Fruit fly (Drosophila melanogaster): Measurements from ENCODE around the gene Cyp313a3.

Gene Cyp313a3

DNA sequence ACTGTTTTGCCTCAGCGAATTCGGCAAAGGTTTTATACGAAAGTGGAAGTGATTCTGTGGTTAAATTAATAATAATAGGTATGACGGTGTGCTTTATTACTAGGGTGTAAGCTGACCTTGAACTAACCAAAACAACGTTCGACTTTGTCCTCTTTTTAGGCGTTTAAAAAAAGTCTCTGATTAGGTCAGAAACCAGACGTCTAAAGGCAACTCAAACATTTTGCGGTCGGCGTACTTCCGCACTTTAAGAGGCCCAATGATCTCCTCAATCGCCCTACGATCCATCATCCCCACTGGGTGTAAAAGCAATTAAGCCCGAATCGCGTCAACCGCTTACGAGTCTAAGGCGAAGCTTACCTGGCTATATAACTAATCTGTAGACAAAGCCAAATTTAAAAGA, at the start of gene Cyp313a3:
Gene Cyp313a3, minus strand, starts transcription at position 101 of the 400 bp plus-strand sequence.
- TF ChIP-seq CG8159 (tag; optimal IDR thresholded peaks at IDR 0.05) (no peak), Pif1A (GFP tag; optimal IDR thresholded peaks at IDR 0.05) (no peak), fd96Ca (GFP tag; IDR thresholded peaks at IDR 0.05) (no peak), D1 (tag; optimal IDR thresholded peaks at IDR 0.05) (no peak), CG4496 (GFP tag; IDR thresholded peaks at IDR 0.05) (no peak), Pif1B (GFP tag; optimal IDR thresholded peaks at IDR 0.05) (no peak), rn (GFP tag; IDR thresholded peaks at IDR 0.05) (no peak), Ets98B (GFP tag; IDR thresholded peaks at IDR 0.05) (no peak), Snoo (tag; optimal IDR thresholded peaks at IDR 0.05) (no peak), EcR (GFP tag; optimal IDR thresholded peaks at IDR 0.05) (no peak), CG15710 (tag; optimal IDR thresholded peaks at IDR 0.05) (no peak), CG14655 (GFP tag; optimal IDR thresholded peaks at IDR 0.05) (no peak), CG9948 (tag; optimal IDR thresholded peaks at IDR 0.05) (no peak)

dm6 chr3R:12285589-12285988, 46.5 kb upstream of the Cyp313a3 start:
- TF ChIP-seq CG4496 (GFP tag; IDR thresholded peaks at IDR 0.05) = no peak
- no peak for TF ChIP-seq CG15710 (tag; optimal IDR thresholded peaks at IDR 0.05)
- TF ChIP-seq Snoo (tag; optimal IDR thresholded peaks at IDR 0.05) = no peak
- TF ChIP-seq Ets98B (GFP tag; IDR thresholded peaks at IDR 0.05) = no peak
- no peak for TF ChIP-seq CG13204 (GFP tag; optimal IDR thresholded peaks at IDR 0.05)
- no peak for TF ChIP-seq CG14655 (GFP tag; optimal IDR thresholded peaks at IDR 0.05)
- no peak for TF ChIP-seq Pif1B (GFP tag; optimal IDR thresholded peaks at IDR 0.05)
- no peak for TF ChIP-seq EcR (GFP tag; optimal IDR thresholded peaks at IDR 0.05)
- no peak for TF ChIP-seq CG8159 (tag; optimal IDR thresholded peaks at IDR 0.05)
- TF ChIP-seq CG9948 (tag; optimal IDR thresholded peaks at IDR 0.05) = no peak
- no peak for TF ChIP-seq CG17806 (tag; optimal IDR thresholded peaks at IDR 0.05)
- no peak for TF ChIP-seq CG32121 (GFP tag; IDR thresholded peaks at IDR 0.05)
- no peak for TF ChIP-seq rn (GFP tag; IDR thresholded peaks at IDR 0.05)
- TF ChIP-seq CG12605 (GFP tag; IDR thresholded peaks at IDR 0.05) = no peak
- TF ChIP-seq CG10348 (GFP tag; IDR thresholded peaks at IDR 0.05) = no peak
- TF ChIP-seq CG8301 (tag; optimal IDR thresholded peaks at IDR 0.05) = no peak
- TF ChIP-seq gl (tag; optimal IDR thresholded peaks at IDR 0.05) = no peak
- no peak for TF ChIP-seq CG34367 (tag; optimal IDR thresholded peaks at IDR 0.05)
- TF ChIP-seq fd96Ca (GFP tag; IDR thresholded peaks at IDR 0.05) = no peak

dm6 chr3R:12280729-12281342, 41.8 kb upstream of the Cyp313a3 start:
- peak; percentile 25; the same call in 1 of the 2 replicates for TF ChIP-seq Ets98B (GFP tag; IDR thresholded peaks at IDR 0.05)
- peak; percentile 47; the same call in 1 of the 2 replicates for TF ChIP-seq CG12605 (GFP tag; IDR thresholded peaks at IDR 0.05)
- TF ChIP-seq CG8159 (tag; optimal IDR thresholded peaks at IDR 0.05) = no peak
- no peak for TF ChIP-seq Pif1B (GFP tag; optimal IDR thresholded peaks at IDR 0.05)
- TF ChIP-seq CG14655 (GFP tag; optimal IDR thresholded peaks at IDR 0.05) = no peak
- no peak for TF ChIP-seq CG34367 (tag; optimal IDR thresholded peaks at IDR 0.05)
- TF ChIP-seq CG15710 (tag; optimal IDR thresholded peaks at IDR 0.05) = no peak
- no peak for TF ChIP-seq CG17806 (tag; optimal IDR thresholded peaks at IDR 0.05)
- no peak for TF ChIP-seq Snoo (tag; optimal IDR thresholded peaks at IDR 0.05)
- peak; percentile 61 for TF ChIP-seq CG32121 (GFP tag; IDR thresholded peaks at IDR 0.05)
- no peak for TF ChIP-seq CG8301 (tag; optimal IDR thresholded peaks at IDR 0.05)
- no peak; the same call in 1 of the 3 replicates for TF ChIP-seq CG4496 (GFP tag; IDR thresholded peaks at IDR 0.05)
- TF ChIP-seq D1 (tag; optimal IDR thresholded peaks at IDR 0.05) = no peak
- TF ChIP-seq gl (tag; optimal IDR thresholded peaks at IDR 0.05) = no peak
- no peak for TF ChIP-seq Pif1A (GFP tag; optimal IDR thresholded peaks at IDR 0.05)
- TF ChIP-seq EcR (GFP tag; optimal IDR thresholded peaks at IDR 0.05) = peak; percentile 92
- TF ChIP-seq CG9948 (tag; optimal IDR thresholded peaks at IDR 0.05) = no peak
- TF ChIP-seq CG10348 (GFP tag; IDR thresholded peaks at IDR 0.05) = no peak
- TF ChIP-seq fd96Ca (GFP tag; IDR thresholded peaks at IDR 0.05) = no peak; the same call in 2 of the 3 replicates
- TF ChIP-seq CG13204 (GFP tag; optimal IDR thresholded peaks at IDR 0.05) = peak; percentile 42

DNA sequence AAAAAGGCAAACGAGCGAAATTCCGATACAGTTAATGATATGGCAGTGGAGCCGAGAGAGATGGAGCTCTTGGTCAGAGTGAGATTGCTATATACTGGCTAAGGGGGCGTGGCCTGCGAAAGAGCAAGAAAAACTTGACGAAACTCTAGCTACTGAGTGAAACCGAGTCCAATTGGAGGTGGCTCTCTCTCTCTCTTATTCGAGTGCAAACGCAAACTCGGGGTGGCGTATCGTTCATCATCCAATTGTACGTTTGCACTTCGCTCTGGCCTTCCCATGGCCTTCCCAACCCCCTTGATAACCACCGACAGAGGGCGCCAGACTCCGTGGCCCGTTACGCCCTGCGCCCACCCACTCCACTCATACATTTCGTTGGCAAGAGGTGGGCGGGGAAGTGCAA, 40.0 kb upstream of the Cyp313a3 start:
- TF ChIP-seq EcR (GFP tag; optimal IDR thresholded peaks at IDR 0.05) = peak; percentile 20
- TF ChIP-seq D1 (tag; optimal IDR thresholded peaks at IDR 0.05) = no peak
- TF ChIP-seq CG13204 (GFP tag; optimal IDR thresholded peaks at IDR 0.05) = peak; percentile 3

DNA sequence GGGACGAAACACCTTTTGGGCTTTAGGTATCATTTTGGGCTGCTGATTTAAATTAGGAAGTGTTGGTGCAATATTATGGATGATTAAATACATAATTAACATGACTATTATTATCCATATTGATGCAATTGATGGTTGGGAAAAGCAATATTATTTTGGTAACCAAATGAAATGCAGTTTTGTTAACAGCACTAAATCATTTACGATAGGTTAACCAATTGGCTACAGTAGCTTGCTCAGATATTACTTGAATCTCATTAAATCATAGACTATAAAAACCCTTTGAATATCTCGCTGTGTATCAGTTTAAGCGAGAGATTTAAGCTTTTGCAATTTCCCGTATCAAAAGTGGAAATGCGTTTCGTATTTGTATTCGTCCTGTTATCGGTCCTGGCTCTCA, 33.8 kb upstream of the Cyp313a3 start, which contains the start of gene Sfp87B:
Gene Sfp87B, plus strand, starts transcription at position 301 of the 400 bp plus-strand sequence.
- TF ChIP-seq CG34367 (tag; optimal IDR thresholded peaks at IDR 0.05) = no peak
- TF ChIP-seq Ets98B (GFP tag; IDR thresholded peaks at IDR 0.05) = no peak
- no peak for TF ChIP-seq CG12605 (GFP tag; IDR thresholded peaks at IDR 0.05)
- TF ChIP-seq CG32121 (GFP tag; IDR thresholded peaks at IDR 0.05) = no peak
- TF ChIP-seq CG13204 (GFP tag; optimal IDR thresholded peaks at IDR 0.05) = no peak
- no peak for TF ChIP-seq CG15710 (tag; optimal IDR thresholded peaks at IDR 0.05)
- no peak for TF ChIP-seq CG8301 (tag; optimal IDR thresholded peaks at IDR 0.05)

- TF ChIP-seq Pif1A (GFP tag; optimal IDR thresholded peaks at IDR 0.05) = no peak
- TF ChIP-seq CG34367 (tag; optimal IDR thresholded peaks at IDR 0.05) = no peak
- no peak for TF ChIP-seq CG12605 (GFP tag; IDR thresholded peaks at IDR 0.05)
- TF ChIP-seq Ets98B (GFP tag; IDR thresholded peaks at IDR 0.05) = no peak
- no peak for TF ChIP-seq gl (tag; optimal IDR thresholded peaks at IDR 0.05)
- no peak for TF ChIP-seq CG8301 (tag; optimal IDR thresholded peaks at IDR 0.05)
- no peak for TF ChIP-seq CG17806 (tag; optimal IDR thresholded peaks at IDR 0.05)
- no peak for TF ChIP-seq CG9948 (tag; optimal IDR thresholded peaks at IDR 0.05)
- no peak for TF ChIP-seq CG13204 (GFP tag; optimal IDR thresholded peaks at IDR 0.05)
- TF ChIP-seq D1 (tag; optimal IDR thresholded peaks at IDR 0.05) = no peak
- TF ChIP-seq fd96Ca (GFP tag; IDR thresholded peaks at IDR 0.05) = no peak
- TF ChIP-seq CG32121 (GFP tag; IDR thresholded peaks at IDR 0.05) = no peak
- no peak for TF ChIP-seq EcR (GFP tag; optimal IDR thresholded peaks at IDR 0.05)
- TF ChIP-seq Pif1B (GFP tag; optimal IDR thresholded peaks at IDR 0.05) = no peak
- no peak for TF ChIP-seq CG15710 (tag; optimal IDR thresholded peaks at IDR 0.05)
- no peak for TF ChIP-seq CG8159 (tag; optimal IDR thresholded peaks at IDR 0.05)
Measured at dm6 chr3R:12270590-12270989, 31.5 kb upstream of the Cyp313a3 start, which contains the start of gene CG17738. CG17738 (plus strand) TSS chr3R:12270890.
